Fruit fly (Drosophila melanogaster) whole organism, prepupa: ENCODE data around the gene SP555.

ENCODE experiments used
- Blimp-1 ChIP-seq: fragments of 200-800 bp; sonication (Bioruptor generic); optimal IDR thresholded peaks from 3 replicates; lab custom pipeline; 2017; ENCODE audit warnings: missing biosample characterization, missing genetic modification characterization, mild to moderate bottlenecking, moderate library complexity, missing genetic modification reagents
- CG10631 ChIP-seq: fragments of 200-800 bp; sonication (Bioruptor generic); optimal IDR thresholded peaks from 2 replicates; lab custom pipeline; 2016; ENCODE audit warnings: missing biosample characterization, missing genetic modification characterization
- CG11294 ChIP-seq: fragments of 200-800 bp; sonication (Bioruptor generic); IDR thresholded peaks from 2 replicates; pipeline ENCODE4 v1.3.6; 2022; ENCODE audit warnings: missing biosample characterization, missing genetic modification characterization
- CG11762 ChIP-seq: fragments of 200-800 bp; sonication (Bioruptor generic); optimal IDR thresholded peaks from 3 replicates; lab custom pipeline; 2016; ENCODE audit warnings: missing biosample characterization, missing genetic modification characterization; ENCODE audit not compliant: insufficient read depth
- CG11902 ChIP-seq: fragments of 200-800 bp; sonication (Bioruptor generic); optimal IDR thresholded peaks from 3 replicates; lab custom pipeline; 2016; ENCODE audit warnings: missing biosample characterization, missing genetic modification characterization
- CG15336 ChIP-seq: fragments of 200-800 bp; sonication (Bioruptor generic); IDR thresholded peaks from 2 replicates; pipeline ENCODE4 v1.3.6; 2022; ENCODE audit warnings: missing biosample characterization, missing genetic modification characterization
- CG16779 ChIP-seq: fragments of 200-800 bp; sonication (Bioruptor generic); optimal IDR thresholded peaks from 3 replicates; lab custom pipeline; 2017; ENCODE audit warnings: missing biosample characterization, mild to moderate bottlenecking, missing genetic modification characterization
- CG31627 ChIP-seq: fragments of 200-800 bp; sonication (Bioruptor generic); optimal IDR thresholded peaks from 3 replicates; lab custom pipeline; 2016; ENCODE audit warnings: missing biosample characterization, missing genetic modification characterization
- CG32006 ChIP-seq: fragments of 200-800 bp; sonication (Bioruptor generic); optimal IDR thresholded peaks from 3 replicates; lab custom pipeline; 2017; ENCODE audit warnings: missing biosample characterization, mild to moderate bottlenecking, missing genetic modification characterization
- CG34406 ChIP-seq: fragments of 200-800 bp; sonication (Bioruptor generic); optimal IDR thresholded peaks from 3 replicates; lab custom pipeline; 2016; ENCODE audit warnings: missing biosample characterization, missing genetic modification characterization
- CG3919 ChIP-seq: fragments of 200-800 bp; sonication (Bioruptor generic); optimal IDR thresholded peaks from 3 replicates; lab custom pipeline; 2016; ENCODE audit warnings: missing biosample characterization, missing genetic modification characterization
- CG4318 ChIP-seq: fragments of 200-800 bp; sonication (Bioruptor generic); optimal IDR thresholded peaks from 3 replicates; lab custom pipeline; 2017; ENCODE audit warnings: missing biosample characterization, mild to moderate bottlenecking, missing genetic modification characterization
- CG6163 ChIP-seq: fragments of 200-800 bp; sonication (Bioruptor generic); IDR thresholded peaks from 3 replicates; pipeline ENCODE4 v1.3.6; 2022; ENCODE audit warnings: missing biosample characterization, missing genetic modification characterization
- CG6276 ChIP-seq: fragments of 200-800 bp; sonication (Bioruptor generic); optimal IDR thresholded peaks from 2 replicates; lab custom pipeline; 2017; ENCODE audit warnings: missing biosample characterization, mild to moderate bottlenecking, missing genetic modification characterization
- CG6792 ChIP-seq: fragments of 200-800 bp; sonication (Bioruptor generic); optimal IDR thresholded peaks from 3 replicates; lab custom pipeline; 2016; ENCODE audit warnings: missing biosample characterization, missing genetic modification characterization
- CG6808 ChIP-seq: fragments of 200-800 bp; sonication (Bioruptor generic); optimal IDR thresholded peaks from 3 replicates; lab custom pipeline; 2017; ENCODE audit warnings: missing biosample characterization, missing genetic modification characterization, mild to moderate bottlenecking, moderate library complexity, missing genetic modification reagents
- CG6854 ChIP-seq: fragments of 200-800 bp; sonication (Bioruptor generic); optimal IDR thresholded peaks from 2 replicates; lab custom pipeline; 2017; ENCODE audit warnings: missing biosample characterization, mild to moderate bottlenecking, missing genetic modification characterization
- CG7368 ChIP-seq: fragments of 200-800 bp; sonication (Bioruptor generic); optimal IDR thresholded peaks from 3 replicates; lab custom pipeline; 2016; ENCODE audit warnings: missing biosample characterization, missing genetic modification characterization
- CG8119 ChIP-seq: fragments of 200-800 bp; sonication (Bioruptor generic); IDR thresholded peaks from 3 replicates; pipeline ENCODE4 v1.3.6; 2022; ENCODE audit warnings: missing biosample characterization, missing genetic modification characterization
- CG8632 ChIP-seq: fragments of 200-800 bp; sonication (Bioruptor generic); optimal IDR thresholded peaks from 3 replicates; lab custom pipeline; 2016; ENCODE audit warnings: missing biosample characterization, missing genetic modification characterization
- CG9139 ChIP-seq: fragments of 200-800 bp; sonication (Bioruptor generic); optimal IDR thresholded peaks from 3 replicates; lab custom pipeline; 2017; ENCODE audit warnings: missing biosample characterization, mild to moderate bottlenecking, missing genetic modification characterization
- Eip75B ChIP-seq: fragments of 200-800 bp; sonication (Bioruptor generic); optimal IDR thresholded peaks from 3 replicates; lab custom pipeline; 2016; ENCODE audit warnings: missing biosample characterization, missing genetic modification characterization
- Eip78C ChIP-seq: fragments of 200-800 bp; sonication (Bioruptor generic); peaks from one replicate; lab custom pipeline; 2016; ENCODE audit warnings: missing biosample characterization, missing genetic modification characterization
- Eip93F ChIP-seq: fragments of 200-800 bp; sonication (Bioruptor generic); optimal IDR thresholded peaks from 2 replicates; lab custom pipeline; 2016; ENCODE audit warnings: missing biosample characterization, mild to moderate bottlenecking, missing genetic modification characterization
- Ets21C ChIP-seq: fragments of 200-800 bp; sonication (Bioruptor generic); optimal IDR thresholded peaks from 3 replicates; lab custom pipeline; 2016; ENCODE audit warnings: missing biosample characterization, missing genetic modification characterization
- Ets96B ChIP-seq: fragments of 200-800 bp; optimal IDR thresholded peaks from 2 replicates; lab custom pipeline; 2019; ENCODE audit warnings: missing biosample characterization, mild to moderate bottlenecking, missing genetic modification characterization, moderate library complexity
- Gug ChIP-seq: fragments of 200-800 bp; sonication (Bioruptor generic); IDR thresholded peaks from 2 replicates; pipeline ENCODE4 v1.3.6; 2022; ENCODE audit warnings: missing biosample characterization, missing genetic modification characterization
- Hr38 ChIP-seq: sonication (Bioruptor generic); optimal IDR thresholded peaks from 2 replicates; lab custom pipeline; 2016; ENCODE audit warnings: missing biosample characterization, missing genetic modification characterization
- Lpt ChIP-seq: fragments of 200-800 bp; sonication (Bioruptor generic); optimal IDR thresholded peaks from 3 replicates; lab custom pipeline; 2016; ENCODE audit warnings: missing biosample characterization, missing genetic modification characterization
- Met ChIP-seq: fragments of 200-800 bp; sonication (Bioruptor generic); optimal IDR thresholded peaks from 3 replicates; lab custom pipeline; 2016; ENCODE audit warnings: missing biosample characterization, missing genetic modification characterization
- OdsH ChIP-seq: fragments of 200-800 bp; sonication (Bioruptor generic); optimal IDR thresholded peaks from 3 replicates; lab custom pipeline; 2016; ENCODE audit warnings: missing biosample characterization, missing genetic modification characterization
- Sox15 ChIP-seq: fragments of 200-800 bp; sonication (Bioruptor generic); optimal IDR thresholded peaks from 3 replicates; lab custom pipeline; 2016; ENCODE audit warnings: missing biosample characterization, missing genetic modification characterization
- achi ChIP-seq: fragments of 200-800 bp; sonication (Bioruptor generic); optimal IDR thresholded peaks from 3 replicates; lab custom pipeline; 2016; ENCODE audit warnings: missing biosample characterization, missing genetic modification characterization
- dac ChIP-seq: fragments of 200-800 bp; sonication (Bioruptor generic); optimal IDR thresholded peaks from 2 replicates; lab custom pipeline; 2017; ENCODE audit warnings: missing biosample characterization, mild to moderate bottlenecking, missing genetic modification characterization
- eg ChIP-seq: fragments of 200-800 bp; sonication (Bioruptor generic); IDR thresholded peaks from 3 replicates; pipeline ENCODE4 v1.3.6; 2022; ENCODE audit warnings: missing biosample characterization, missing genetic modification characterization
- esn ChIP-seq: fragments of 200-800 bp; sonication (Bioruptor generic); optimal IDR thresholded peaks from 2 replicates; lab custom pipeline; 2016; ENCODE audit warnings: missing biosample characterization, mild to moderate bottlenecking, missing genetic modification characterization, moderate library complexity
- fd59A ChIP-seq: fragments of 200-800 bp; sonication (Bioruptor generic); optimal IDR thresholded peaks from 2 replicates; lab custom pipeline; 2017; ENCODE audit warnings: missing biosample characterization, mild to moderate bottlenecking, missing genetic modification characterization, missing genetic modification reagents
- fd85E ChIP-seq: fragments of 200-800 bp; sonication (Bioruptor generic); optimal IDR thresholded peaks from 3 replicates; lab custom pipeline; 2016; ENCODE audit warnings: missing biosample characterization, missing genetic modification characterization
- fkh ChIP-seq: fragments of 200-800 bp; sonication (Bioruptor generic); optimal IDR thresholded peaks from 3 replicates; lab custom pipeline; 2017; ENCODE audit warnings: missing biosample characterization, mild to moderate bottlenecking, missing genetic modification characterization, moderate library complexity
- lz ChIP-seq: fragments of 200-800 bp; sonication (Bioruptor generic); optimal IDR thresholded peaks from 3 replicates; lab custom pipeline; 2016; ENCODE audit warnings: missing biosample characterization, missing genetic modification characterization
- net ChIP-seq: fragments of 200-800 bp; sonication (Bioruptor generic); optimal IDR thresholded peaks from 3 replicates; lab custom pipeline; 2016; ENCODE audit warnings: missing biosample characterization, missing genetic modification characterization
- pdm3 ChIP-seq: fragments of 200-800 bp; sonication (Bioruptor generic); optimal IDR thresholded peaks from 3 replicates; lab custom pipeline; 2016; ENCODE audit warnings: missing biosample characterization, missing genetic modification characterization
- salr ChIP-seq, 2 experiments: fragments of 200-800 bp; sonication (Bioruptor generic); optimal IDR thresholded peaks; 3 replicates each; lab custom pipeline; 2016 to 2018; ENCODE audit warnings: missing biosample characterization in 2 of 2, missing genetic modification characterization in 2 of 2, mild to moderate bottlenecking in 1 of 2
- spab ChIP-seq: fragments of 200-800 bp; sonication (Bioruptor generic); optimal IDR thresholded peaks from 2 replicates; lab custom pipeline; 2017; ENCODE audit warnings: missing biosample characterization, mild to moderate bottlenecking, missing genetic modification characterization, missing genetic modification reagents
- ss ChIP-seq, 2 experiments: fragments of 200-800 bp; sonication (Bioruptor generic); optimal IDR thresholded peaks; 2 replicates in 1 of 2; 3 replicates in 1 of 2; lab custom pipeline; 2017 to 2018; ENCODE audit warnings: mild to moderate bottlenecking in 2 of 2, missing biosample characterization in 2 of 2, missing genetic modification characterization in 2 of 2, moderate library complexity in 1 of 2
- svp ChIP-seq: fragments of 200-800 bp; sonication (Bioruptor generic); peaks from one replicate; lab custom pipeline; 2016; ENCODE audit warnings: missing biosample characterization, missing genetic modification characterization
- topi ChIP-seq: fragments of 200-800 bp; sonication (Bioruptor generic); optimal IDR thresholded peaks from 3 replicates; lab custom pipeline; 2016; ENCODE audit warnings: missing biosample characterization, missing genetic modification characterization
- vri ChIP-seq: fragments of 200-800 bp; sonication (Bioruptor generic); optimal IDR thresholded peaks from 3 replicates; lab custom pipeline; 2016; ENCODE audit warnings: missing biosample characterization, mild to moderate bottlenecking, missing genetic modification characterization

SP555 gene

dm6 chr2L:5063936-5064335 lies 26.4 kb downstream of the SP555 start:
- TF ChIP-seq CG6854 (GFP tag; lab: Kevin White, UChicago) (peak; percentile 20), CG6276 (GFP tag; lab: Kevin White, UChicago) (peak; percentile 80), CG10631 (GFP tag; lab: Kevin White, UChicago) (no peak)

- TF ChIP-seq Lpt (GFP tag; lab: Kevin White, UChicago) = no peak
- no peak for TF ChIP-seq pdm3 (GFP tag; lab: Kevin White, UChicago)
- TF ChIP-seq Met = peak; percentile 68
- TF ChIP-seq CG16779 (tag; lab: Kevin White, UChicago) = peak; percentile 69
- peak; percentile 27 for TF ChIP-seq CG8632 (GFP tag; lab: Kevin White, UChicago)
- TF ChIP-seq fd85E (GFP tag; lab: Kevin White, UChicago) = peak; percentile 75
- no peak for TF ChIP-seq Gug (GFP tag; lab: Robert Waterston, UW)
- TF ChIP-seq vri (GFP tag; lab: Kevin White, UChicago) = peak; percentile 56
- peak; percentile 68 for TF ChIP-seq CG34406 (GFP tag; lab: Kevin White, UChicago)
- no peak for TF ChIP-seq Ets21C
- TF ChIP-seq CG11762 (GFP tag; lab: Kevin White, UChicago) = no peak
- no peak for TF ChIP-seq Eip93F
- peak; percentile 71 for TF ChIP-seq fkh (GFP tag; lab: Kevin White, UChicago)
- TF ChIP-seq CG10631 (GFP tag; lab: Kevin White, UChicago) = no peak
- peak; percentile 61 for TF ChIP-seq CG31627 (GFP tag; lab: Kevin White, UChicago)
- TF ChIP-seq CG8119 (GFP tag; lab: Robert Waterston, UW) = peak; percentile 16; the same call in 1 of the 3 replicates
- TF ChIP-seq achi (GFP tag; lab: Kevin White, UChicago) = peak; percentile 53
- no peak for TF ChIP-seq CG15336 (GFP tag; lab: Robert Waterston, UW)
- no peak; the same call in 2 of the 3 replicates for TF ChIP-seq eg (GFP tag; lab: Robert Waterston, UW)
- peak; percentile 82 for TF ChIP-seq topi
- peak; percentile 92 for TF ChIP-seq Eip78C
- peak; percentile 54 for TF ChIP-seq Blimp-1
- peak; percentile 52 for TF ChIP-seq lz
- TF ChIP-seq CG3919 (GFP tag; lab: Kevin White, UChicago) = peak; percentile 84
- TF ChIP-seq CG6792 = peak; percentile 49
- TF ChIP-seq CG4318 (GFP tag; lab: Kevin White, UChicago) = no peak
- no peak for TF ChIP-seq Hr38
- TF ChIP-seq dac (GFP tag; lab: Kevin White, UChicago) = no peak
- TF ChIP-seq svp (GFP tag; lab: Kevin White, UChicago) = no peak
- peak; percentile 79 for TF ChIP-seq net
- no peak for TF ChIP-seq Sox15 (GFP tag; lab: Kevin White, UChicago)
- peak; percentile 56 for TF ChIP-seq CG6808 (GFP tag; lab: Kevin White, UChicago)
- TF ChIP-seq CG32006 (GFP tag; lab: Kevin White, UChicago) = no peak
- peak; percentile 59 to 81 for TF ChIP-seq ss (GFP tag; optimal IDR thresholded peaks at IDR 0.05; lab: Kevin White, UChicago)
- TF ChIP-seq salr (GFP tag; optimal IDR thresholded peaks at IDR 0.05; lab: Kevin White, UChicago) = peak in 1 of 2 experiments; percentile 47
- TF ChIP-seq CG11294 (GFP tag; lab: Robert Waterston, UW) = peak; percentile 7; the same call in 1 of the 2 replicates
- no peak for TF ChIP-seq CG11902 (GFP tag; lab: Kevin White, UChicago)
- no peak for TF ChIP-seq spab (GFP tag; lab: Kevin White, UChicago)
- no peak for TF ChIP-seq Ets96B (tag; lab: Kevin White, UChicago)
- peak; percentile 33 for TF ChIP-seq fd59A (GFP tag; lab: Kevin White, UChicago)
- TF ChIP-seq CG7368 (GFP tag; lab: Kevin White, UChicago) = peak; percentile 46
- peak; percentile 85 for TF ChIP-seq CG6163
- peak; percentile 40 for TF ChIP-seq OdsH (GFP tag; lab: Kevin White, UChicago)
- TF ChIP-seq esn = peak; percentile 73
- peak; percentile 66 for TF ChIP-seq Eip75B (GFP tag; lab: Kevin White, UChicago)
- peak; percentile 94 for TF ChIP-seq CG6854 (GFP tag; lab: Kevin White, UChicago)
- peak; percentile 70 for TF ChIP-seq CG9139 (GFP tag; lab: Kevin White, UChicago)
These were observed 33.5 kb downstream of the SP555 start, which contains the start of gene RpL37A for dm6 chr2L:5070797-5071579. RpL37A (plus strand) TSS chr2L:5070957.
